Worm (Caenorhabditis elegans) whole organism, young adult: Measurements from ENCODE around the gene F40G9.5.
A peak's percentile ranks its signal among the peaks of the same experiment; 100 is the strongest.
"Not testable (repeated sequence)": the region's sequence is repeated elsewhere in the genome, so short reads cannot be mapped to it uniquely, and the experiment has no call there.

Source experiments
- B0035.1 ChIP-seq: sonication (generic microtip); optimal IDR thresholded peaks from 2 replicates; lab custom pipeline; 2016; ENCODE audit warnings: missing genetic modification characterization, mild to moderate bottlenecking, missing compliant biosample characterization, missing genotype, missing genetic modification reagents
- B0261.1 ChIP-seq: sonication (generic microtip); optimal IDR thresholded peaks from 2 replicates; lab custom pipeline; 2016; ENCODE audit warnings: mild to moderate bottlenecking, missing genetic modification characterization, moderate library complexity, missing compliant biosample characterization
- D2030.7 ChIP-seq: fragments of 200-800 bp; sonication (Bioruptor generic); IDR thresholded peaks from 2 replicates; pipeline ENCODE4 v1.3.6; 2022; ENCODE audit warnings: missing genetic modification reagents, missing genetic modification characterization, missing compliant biosample characterization
- F33H1.4 ChIP-seq: fragments of 200-800 bp; sonication (Bioruptor generic); IDR thresholded peaks from 2 replicates; pipeline ENCODE4 v1.3.6; 2022; ENCODE audit warnings: missing genetic modification reagents, missing genetic modification characterization, missing compliant biosample characterization
- F37B4.10 ChIP-seq: fragments of 200-800 bp; sonication (Bioruptor generic); IDR thresholded peaks from 2 replicates; pipeline ENCODE4 v1.3.6; 2022; ENCODE audit warnings: missing genetic modification characterization, missing compliant biosample characterization
- F57C9.4 ChIP-seq: sonication (generic microtip); optimal IDR thresholded peaks from 2 replicates; lab custom pipeline; 2017; ENCODE audit warnings: mild to moderate bottlenecking, missing genetic modification characterization, missing compliant biosample characterization
- Y53G8AR.9 ChIP-seq: fragments of 200-800 bp; sonication (Bioruptor generic); conservative IDR thresholded peaks from 2 replicates; pipeline ENCODE4 v1.3.6; 2022; ENCODE audit warnings: missing genetic modification reagents, missing genetic modification characterization, missing compliant biosample characterization
- aptf-2 ChIP-seq: fragments of 200-800 bp; sonication (Bioruptor generic); conservative IDR thresholded peaks from 2 replicates; pipeline ENCODE4 v1.3.6; 2022; ENCODE audit warnings: missing genetic modification reagents, missing genetic modification characterization, missing compliant biosample characterization
- attf-5 ChIP-seq: fragments of 200-800 bp; sonication (Bioruptor generic); optimal IDR thresholded peaks from 2 replicates; lab custom pipeline; 2018; ENCODE audit warnings: mild to moderate bottlenecking, missing genetic modification characterization, missing compliant biosample characterization
- bed-1 ChIP-seq: fragments of 200-800 bp; sonication (Bioruptor generic); IDR thresholded peaks from 2 replicates; pipeline ENCODE4 v1.3.6; 2022; ENCODE audit warnings: missing genetic modification reagents, missing genetic modification characterization, missing compliant biosample characterization
- ccch-3 ChIP-seq: fragments of 200-800 bp; sonication (Bioruptor generic); optimal IDR thresholded peaks from 2 replicates; lab custom pipeline; 2018; ENCODE audit warnings: mild to moderate bottlenecking, missing genetic modification characterization, missing compliant biosample characterization
- ceh-100 ChIP-seq: fragments of 200-800 bp; sonication (Bioruptor generic); IDR thresholded peaks from 2 replicates; pipeline ENCODE4 v1.3.6; 2022; ENCODE audit warnings: missing genetic modification reagents, missing genetic modification characterization, missing compliant biosample characterization
- ceh-27 ChIP-seq: fragments of 200-800 bp; sonication (Bioruptor generic); optimal IDR thresholded peaks from 2 replicates; lab custom pipeline; 2018; ENCODE audit warnings: mild to moderate bottlenecking, missing genetic modification characterization, moderate library complexity, missing compliant biosample characterization
- ceh-58 ChIP-seq: fragments of 200-800 bp; sonication (Bioruptor generic); IDR thresholded peaks from 2 replicates; pipeline ENCODE4 v1.3.6; 2022; ENCODE audit warnings: missing genetic modification characterization, missing compliant biosample characterization
- dox-1 ChIP-seq: fragments of 200-800 bp; sonication (Bioruptor generic); IDR thresholded peaks from 2 replicates; pipeline ENCODE4 v1.3.6; 2022; ENCODE audit warnings: missing genetic modification reagents, missing genetic modification characterization, missing compliant biosample characterization
- egl-44 ChIP-seq: fragments of 200-800 bp; sonication (Bioruptor generic); IDR thresholded peaks from 2 replicates; pipeline ENCODE4 v1.3.6; 2022; ENCODE audit warnings: missing genetic modification reagents, missing genetic modification characterization, missing compliant biosample characterization
- hmg-1.2 ChIP-seq: fragments of 200-800 bp; sonication (Bioruptor generic); IDR thresholded peaks from 2 replicates; pipeline ENCODE4 v1.3.6; 2022; ENCODE audit warnings: missing genetic modification reagents, missing genetic modification characterization, missing compliant biosample characterization
- hsf-1 ChIP-seq: fragments of 200-800 bp; sonication (Bioruptor generic); IDR thresholded peaks from 2 replicates; pipeline ENCODE4 v1.3.6; 2022; ENCODE audit warnings: missing genetic modification reagents, missing genetic modification characterization, missing compliant biosample characterization
- lag-1 ChIP-seq: fragments of 200-800 bp; sonication (Bioruptor generic); IDR thresholded peaks from 2 replicates; pipeline ENCODE4 v1.3.6; 2022; ENCODE audit warnings: missing genetic modification reagents, missing genetic modification characterization, missing compliant biosample characterization
- lin-26 ChIP-seq: fragments of 200-800 bp; sonication (Bioruptor generic); IDR thresholded peaks from 2 replicates; pipeline ENCODE4 v1.3.6; 2022; ENCODE audit warnings: missing genetic modification reagents, missing genetic modification characterization, missing compliant biosample characterization
- madf-6 ChIP-seq: fragments of 200-800 bp; sonication (Bioruptor generic); IDR thresholded peaks from 2 replicates; pipeline ENCODE4 v1.3.6; 2022; ENCODE audit warnings: missing genetic modification reagents, missing genetic modification characterization, missing compliant biosample characterization
- mcd-1 ChIP-seq: fragments of 200-800 bp; sonication (Bioruptor generic); IDR thresholded peaks from 2 replicates; pipeline ENCODE4 v1.3.6; 2022; ENCODE audit warnings: missing genetic modification reagents, missing genetic modification characterization, missing compliant biosample characterization
- rcor-1 ChIP-seq: fragments of 200-800 bp; sonication (Bioruptor generic); IDR thresholded peaks from 2 replicates; pipeline ENCODE4 v1.3.6; 2022; ENCODE audit warnings: missing genetic modification reagents, missing genetic modification characterization, missing compliant biosample characterization
- rpc-1 ChIP-seq, 2 experiments: fragments of 150-350 bp in 1 of 2; sonication (generic microtip) in 1 of 2; optimal IDR thresholded peaks; 2 replicates each; lab custom pipeline; 2014 to 2018; ENCODE audit warnings: missing biosample characterization in 1 of 2, missing genetic modification characterization in 1 of 2, missing genetic modification reagents in 1 of 2, missing genotype in 1 of 2
- tbp1 ChIP-seq: fragments of 200-800 bp; sonication (Bioruptor generic); optimal IDR thresholded peaks from 2 replicates; lab custom pipeline; 2018; ENCODE audit warnings: mild to moderate bottlenecking, missing genetic modification characterization, missing compliant biosample characterization
- tbx-9 ChIP-seq: sonication (generic microtip); optimal IDR thresholded peaks from 2 replicates; lab custom pipeline; 2016; ENCODE audit warnings: borderline replicate concordance, missing genetic modification characterization, inconsistent platforms, missing compliant biosample characterization
- ztf-26 ChIP-seq: sonication (generic microtip); optimal IDR thresholded peaks from 2 replicates; lab custom pipeline; 2017; ENCODE audit warnings: missing genetic modification characterization, missing compliant biosample characterization

F40G9.5 gene

DNA sequence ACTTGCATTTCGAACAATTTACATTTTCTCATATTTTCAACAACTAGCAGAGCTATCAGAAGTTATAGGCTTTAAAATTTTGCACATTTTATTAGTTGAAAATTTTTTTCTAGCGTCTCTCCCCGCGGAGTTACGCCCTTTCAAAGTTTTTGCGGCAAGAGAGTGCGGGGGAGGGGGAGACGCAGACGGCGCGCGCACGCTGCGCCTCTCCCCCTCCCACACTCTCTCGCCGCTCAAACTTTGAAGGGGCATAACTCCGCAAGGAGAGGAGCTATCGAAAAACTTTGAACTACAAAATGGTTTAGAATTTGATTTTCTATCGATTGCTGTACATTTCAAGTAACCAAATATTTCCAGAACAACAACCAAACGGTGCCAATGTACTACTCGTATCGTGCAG, 46.0 kb downstream of the F40G9.5 start (continued):
- no peak for TF ChIP-seq aptf-2 (GFP tag; lab: Robert Waterston, UW)

DNA sequence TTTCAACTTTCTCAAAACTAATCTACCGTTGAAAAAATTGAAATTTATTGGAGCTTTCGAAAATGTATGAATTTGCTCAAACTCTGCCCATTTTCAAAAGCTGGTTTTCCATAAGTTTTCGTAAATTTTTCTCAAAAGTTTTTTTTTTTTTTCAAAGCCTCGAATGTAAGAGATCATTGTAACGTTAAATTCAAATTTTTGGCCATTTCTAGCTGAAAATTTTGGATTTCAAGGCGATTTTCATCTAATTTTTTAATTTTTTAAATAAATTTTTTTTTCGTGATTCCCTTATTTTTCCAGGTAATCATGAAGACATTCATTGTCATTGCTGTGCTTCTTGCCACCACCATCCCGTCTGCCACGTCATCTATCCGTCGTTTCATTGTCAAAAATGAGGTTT, 49.1 kb downstream of the F40G9.5 start, which contains the start of gene hpo-38:
TSS of gene hpo-38 (plus strand) at position 301 of the 400 bp plus-strand sequence.
- no peak for TF ChIP-seq lag-1 (GFP tag; lab: Robert Waterston, UW)
- no peak for TF ChIP-seq attf-5 (GFP tag; lab: Kevin White, UChicago)
- no peak for TF ChIP-seq rpc-1 (optimal IDR thresholded peaks at IDR 0.05; lab: Kevin White, UChicago)
- TF ChIP-seq rpc-1 (tag; optimal IDR thresholded peaks at IDR 0.05; lab: Kevin White, UChicago), result no peak
- TF ChIP-seq rcor-1 (GFP tag; lab: Robert Waterston, UW), result no peak
- TF ChIP-seq ceh-100 (GFP tag; lab: Robert Waterston, UW), result no peak
- TF ChIP-seq ztf-26 (tag; lab: Kevin White, UChicago), result no peak
- no peak for TF ChIP-seq F57C9.4 (tag; lab: Kevin White, UChicago)
- no peak for TF ChIP-seq B0035.1 (tag; lab: Kevin White, UChicago)
- TF ChIP-seq ccch-3 (GFP tag; lab: Kevin White, UChicago), result no peak
- no peak for TF ChIP-seq ceh-27 (GFP tag; lab: Kevin White, UChicago)
- no peak for TF ChIP-seq tbx-9

DNA sequence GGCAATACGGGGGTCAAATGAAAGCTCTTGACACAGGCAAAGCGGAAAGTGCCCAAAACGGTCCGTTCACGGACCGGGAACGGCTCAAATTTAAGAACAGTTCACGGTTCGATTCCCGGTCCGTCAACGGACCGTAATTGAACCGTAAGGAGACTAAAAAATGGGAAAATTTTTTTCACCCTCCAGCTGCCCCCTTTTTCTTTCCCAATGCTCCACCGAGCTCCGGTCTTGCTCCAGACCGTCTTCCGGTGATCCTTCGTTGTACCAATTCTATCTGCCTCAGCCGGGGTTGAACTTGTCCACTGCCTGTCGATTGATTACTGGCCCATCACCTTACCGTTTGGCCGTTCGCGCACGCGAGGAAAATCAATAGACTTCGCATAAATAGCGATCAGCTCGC, 51.9 kb downstream of the F40G9.5 start:
- TF ChIP-seq mcd-1 (GFP tag; lab: Robert Waterston, UW) (0 out of 2 replicates have a peak, but pooled peaks have one; percentile 20), rpc-1 (tag; optimal IDR thresholded peaks at IDR 0.05; lab: Kevin White, UChicago) (peak; percentile 46), tbp1 (peak; percentile 34), F37B4.10 (GFP tag; lab: Robert Waterston, UW) (peak; percentile 70; the same call in 1 of the 2 replicates), Y53G8AR.9 (0 out of 2 replicates have a peak, but pooled peaks have one; percentile 36), madf-6 (peak; percentile 66), D2030.7 (GFP tag; lab: Robert Waterston, UW) (peak; percentile 86), bed-1 (GFP tag; lab: Robert Waterston, UW) (0 out of 2 replicates have a peak, but pooled peaks have one; percentile 82), rcor-1 (GFP tag; lab: Robert Waterston, UW) (peak; percentile 48; the same call in 1 of the 2 replicates), hmg-1.2 (GFP tag; lab: Robert Waterston, UW) (peak; percentile 38; the same call in 1 of the 2 replicates), lin-26 (GFP tag; lab: Robert Waterston, UW) (peak; percentile 94), F33H1.4 (GFP tag; lab: Robert Waterston, UW) (0 out of 2 replicates have a peak, but pooled peaks have one; percentile 14), ceh-58 (GFP tag; lab: Robert Waterston, UW) (0 out of 2 replicates have a peak, but pooled peaks have one; percentile 51), egl-44 (GFP tag; lab: Robert Waterston, UW) (peak; percentile 84), dox-1 (GFP tag; lab: Robert Waterston, UW) (peak; percentile 58), B0261.1 (tag; lab: Kevin White, UChicago) (peak; percentile 32), hsf-1 (GFP tag; lab: Robert Waterston, UW) (peak; percentile 47; the same call in 1 of the 2 replicates)
- TF ChIP-seq rpc-1 (optimal IDR thresholded peaks at IDR 0.05; lab: Kevin White, UChicago), result not testable (repeated sequence)
